Worm (Caenorhabditis elegans) whole organism, L4/young adult: Measurements from ENCODE around the gene Y25C1A.6.

ENCODE experiments used
- W03F9.2 ChIP-seq: fragments of 150-350 bp; optimal IDR thresholded peaks from 2 replicates; lab custom pipeline; 2014; ENCODE audit warnings: missing biosample characterization, missing genetic modification characterization
- dao-5 ChIP-seq: sonication (generic microtip); optimal IDR thresholded peaks from 2 replicates; lab custom pipeline; 2016; ENCODE audit warnings: missing genotype, missing genetic modification characterization, moderate library complexity, missing compliant biosample characterization
- him-1 ChIP-seq: sonication (generic microtip); optimal IDR thresholded peaks from 2 replicates; lab custom pipeline; 2016; ENCODE audit warnings: missing genotype, missing genetic modification reagents, missing genetic modification characterization, missing compliant biosample characterization

- no peak for TF ChIP-seq W03F9.2 (tag; lab: Kevin White, UChicago)
- TF ChIP-seq him-1 (tag; lab: Kevin White, UChicago), result no peak
- TF ChIP-seq dao-5 (tag; lab: Kevin White, UChicago), result no peak
Observed at ce11 chrII:3048989-3049388, 11.9 kb upstream of the Y25C1A.6 start.
